Worm (Caenorhabditis elegans) whole organism, early embryonic: ENCODE measurements around the gene ZK688.4.

Experiments used
- B0310.2 ChIP-seq: sonication (generic microtip); optimal IDR thresholded peaks from 2 replicates; lab custom pipeline; 2016; ENCODE audit warnings: mild to moderate bottlenecking, missing genetic modification characterization, missing compliant biosample characterization
- F13C5.2 ChIP-seq: sonication (generic microtip); optimal IDR thresholded peaks from 2 replicates; lab custom pipeline; 2017; ENCODE audit warnings: mild to moderate bottlenecking, missing genetic modification characterization, inconsistent platforms, missing compliant biosample characterization
- aly-1 ChIP-seq: sonication (generic microtip); optimal IDR thresholded peaks from 2 replicates; lab custom pipeline; 2016; ENCODE audit warnings: missing genetic modification characterization, missing compliant biosample characterization
- ama-1 ChIP-seq: fragments of 150-350 bp; optimal IDR thresholded peaks from 2 replicates; lab custom pipeline; 2014
- ceh-13 ChIP-seq: fragments of 200-800 bp; sonication (Bioruptor generic); optimal IDR thresholded peaks from 2 replicates; lab custom pipeline; 2018; ENCODE audit warnings: mild to moderate bottlenecking, missing genetic modification characterization, missing compliant biosample characterization
- ceh-36 ChIP-seq: sonication (generic microtip); optimal IDR thresholded peaks from 2 replicates; lab custom pipeline; 2016; ENCODE audit warnings: missing genetic modification characterization, inconsistent platforms, missing compliant biosample characterization
- ets-7 ChIP-seq: sonication (generic microtip); optimal IDR thresholded peaks from 2 replicates; lab custom pipeline; 2016; ENCODE audit warnings: missing genotype, missing genetic modification characterization, missing compliant biosample characterization
- flt-1 ChIP-seq: fragments of 200-800 bp; sonication (Bioruptor generic); IDR thresholded peaks from 2 replicates; pipeline ENCODE4 v1.3.6; 2022; ENCODE audit warnings: missing genetic modification characterization, missing compliant biosample characterization
- hmbx-1 ChIP-seq: sonication (generic microtip); optimal IDR thresholded peaks from 2 replicates; lab custom pipeline; 2016; ENCODE audit warnings: mild to moderate bottlenecking, missing genetic modification characterization, missing compliant biosample characterization
- hmg-4 ChIP-seq: fragments of 200-800 bp; sonication (Bioruptor generic); optimal IDR thresholded peaks from 2 replicates; lab custom pipeline; 2018; ENCODE audit warnings: mild to moderate bottlenecking, missing genetic modification characterization, missing compliant biosample characterization
- hnd-1 ChIP-seq: sonication (generic microtip); optimal IDR thresholded peaks from 2 replicates; lab custom pipeline; 2016; ENCODE audit warnings: missing genetic modification characterization, missing compliant biosample characterization
- pes-1 ChIP-seq: fragments of 200-800 bp; sonication (Bioruptor generic); IDR thresholded peaks from 2 replicates; pipeline ENCODE4 v1.3.6; 2022; ENCODE audit warnings: missing genetic modification reagents, missing genetic modification characterization, missing compliant biosample characterization
- scrt-1 ChIP-seq: fragments of 200-800 bp; sonication (Bioruptor generic); IDR thresholded peaks from 2 replicates; pipeline ENCODE4 v1.3.6; 2022; ENCODE audit warnings: missing genetic modification characterization, missing compliant biosample characterization
- sea-1 ChIP-seq: fragments of 200-800 bp; sonication (Bioruptor generic); conservative IDR thresholded peaks from 2 replicates; pipeline ENCODE4 v1.3.6; 2022; ENCODE audit warnings: missing genetic modification characterization, missing compliant biosample characterization
- tbx-11 ChIP-seq: fragments of 200-800 bp; sonication (Bioruptor generic); IDR thresholded peaks from 2 replicates; pipeline ENCODE4 v1.3.6; 2022; ENCODE audit warnings: missing genetic modification characterization, missing compliant biosample characterization
- tbx-37 ChIP-seq: fragments of 200-800 bp; sonication (Bioruptor generic); conservative IDR thresholded peaks from 2 replicates; pipeline ENCODE4 v1.3.6; 2022; ENCODE audit warnings: missing genetic modification reagents, missing genetic modification characterization, missing compliant biosample characterization
- tra-4 ChIP-seq: sonication (generic microtip); optimal IDR thresholded peaks from 2 replicates; lab custom pipeline; 2017; ENCODE audit warnings: missing genetic modification characterization, missing compliant biosample characterization

The ZK688.4 gene

ce11 chrIII:7893224-7893623 is 1.6 kb upstream of the ZK688.4 start:
- TF ChIP-seq ets-7 (tag; lab: Kevin White, UChicago) (no peak), tbx-37 (GFP tag; lab: Robert Waterston, UW) (no peak), hmbx-1 (tag; lab: Kevin White, UChicago) (no peak), pes-1 (GFP tag; lab: Robert Waterston, UW) (no peak), ceh-13 (GFP tag; lab: Kevin White, UChicago) (no peak), flt-1 (no peak), ceh-36 (no peak), B0310.2 (tag; lab: Kevin White, UChicago) (no peak), tbx-11 (GFP tag; lab: Robert Waterston, UW) (no peak), F13C5.2 (tag; lab: Kevin White, UChicago) (no peak), sea-1 (no peak), hmg-4 (no peak)

- no peak for TF ChIP-seq hmbx-1 (tag; lab: Kevin White, UChicago)
- TF ChIP-seq ama-1: no peak
- TF ChIP-seq scrt-1 (GFP tag; lab: Robert Waterston, UW): no peak
- TF ChIP-seq ets-7 (tag; lab: Kevin White, UChicago): no peak
- TF ChIP-seq pes-1 (GFP tag; lab: Robert Waterston, UW): no peak
- no peak for TF ChIP-seq aly-1 (tag; lab: Kevin White, UChicago)
- no peak for TF ChIP-seq sea-1
- no peak for TF ChIP-seq ceh-36
- TF ChIP-seq flt-1: no peak
- TF ChIP-seq tra-4 (tag; lab: Kevin White, UChicago): no peak
- TF ChIP-seq ceh-13 (GFP tag; lab: Kevin White, UChicago): no peak
- TF ChIP-seq hnd-1 (tag; lab: Kevin White, UChicago): no peak
- TF ChIP-seq B0310.2 (tag; lab: Kevin White, UChicago): no peak
- no peak for TF ChIP-seq F13C5.2 (tag; lab: Kevin White, UChicago)
- no peak for TF ChIP-seq tbx-37 (GFP tag; lab: Robert Waterston, UW)
- TF ChIP-seq hmg-4: no peak
- TF ChIP-seq tbx-11 (GFP tag; lab: Robert Waterston, UW): no peak
Measured at ce11 chrIII:7896925-7897324, 2.1 kb downstream of the ZK688.4 start, which contains the start of gene ZK688.10. ZK688.10 (minus strand) TSS chrIII:7897025.

- no peak for TF ChIP-seq ets-7 (tag; lab: Kevin White, UChicago)
- TF ChIP-seq hmg-4: no peak
- TF ChIP-seq tra-4 (tag; lab: Kevin White, UChicago): no peak
- TF ChIP-seq ceh-36: no peak
- no peak for TF ChIP-seq ama-1
- no peak for TF ChIP-seq hmbx-1 (tag; lab: Kevin White, UChicago)
- no peak for TF ChIP-seq tbx-37 (GFP tag; lab: Robert Waterston, UW)
- TF ChIP-seq flt-1: no peak
- no peak for TF ChIP-seq B0310.2 (tag; lab: Kevin White, UChicago)
- no peak for TF ChIP-seq scrt-1 (GFP tag; lab: Robert Waterston, UW)
- TF ChIP-seq F13C5.2 (tag; lab: Kevin White, UChicago): no peak
Measured at ce11 chrIII:7897733-7898132, 2.9 kb downstream of the ZK688.4 start.

- no peak for TF ChIP-seq pes-1 (GFP tag; lab: Robert Waterston, UW)
- no peak for TF ChIP-seq sea-1
- TF ChIP-seq tra-4 (tag; lab: Kevin White, UChicago): no peak
- TF ChIP-seq tbx-37 (GFP tag; lab: Robert Waterston, UW): no peak
- no peak for TF ChIP-seq hnd-1 (tag; lab: Kevin White, UChicago)
- TF ChIP-seq B0310.2 (tag; lab: Kevin White, UChicago): no peak
- TF ChIP-seq tbx-11 (GFP tag; lab: Robert Waterston, UW): no peak
- TF ChIP-seq flt-1: no peak
- TF ChIP-seq ceh-36: no peak
- no peak for TF ChIP-seq F13C5.2 (tag; lab: Kevin White, UChicago)
- TF ChIP-seq ets-7 (tag; lab: Kevin White, UChicago): no peak
- no peak for TF ChIP-seq ceh-13 (GFP tag; lab: Kevin White, UChicago)
- no peak for TF ChIP-seq hmg-4
- TF ChIP-seq scrt-1 (GFP tag; lab: Robert Waterston, UW): no peak
- no peak for TF ChIP-seq hmbx-1 (tag; lab: Kevin White, UChicago)
Measured at ce11 chrIII:7900733-7901132, 5.9 kb downstream of the ZK688.4 start, which contains the start of gene best-24. best-24 (plus strand) TSS chrIII:7901033.

- TF ChIP-seq pes-1 (GFP tag; lab: Robert Waterston, UW) (no peak), F13C5.2 (tag; lab: Kevin White, UChicago) (no peak), tbx-11 (GFP tag; lab: Robert Waterston, UW) (no peak), tbx-37 (GFP tag; lab: Robert Waterston, UW) (no peak), flt-1 (no peak), B0310.2 (tag; lab: Kevin White, UChicago) (no peak), scrt-1 (GFP tag; lab: Robert Waterston, UW) (no peak), tra-4 (tag; lab: Kevin White, UChicago) (no peak), ceh-13 (GFP tag; lab: Kevin White, UChicago) (no peak), ceh-36 (no peak), hnd-1 (tag; lab: Kevin White, UChicago) (no peak), ets-7 (tag; lab: Kevin White, UChicago) (no peak), hmbx-1 (tag; lab: Kevin White, UChicago) (no peak)
Measured at ce11 chrIII:7903427-7903826, 8.6 kb downstream of the ZK688.4 start.

- TF ChIP-seq ceh-13 (GFP tag; lab: Kevin White, UChicago): no peak
- TF ChIP-seq sea-1: no peak
- no peak for TF ChIP-seq scrt-1 (GFP tag; lab: Robert Waterston, UW)
- TF ChIP-seq hmbx-1 (tag; lab: Kevin White, UChicago): no peak
- TF ChIP-seq aly-1 (tag; lab: Kevin White, UChicago): no peak
- no peak for TF ChIP-seq tbx-11 (GFP tag; lab: Robert Waterston, UW)
- no peak for TF ChIP-seq ceh-36
- no peak for TF ChIP-seq ama-1
- no peak for TF ChIP-seq pes-1 (GFP tag; lab: Robert Waterston, UW)
- no peak for TF ChIP-seq hnd-1 (tag; lab: Kevin White, UChicago)
- no peak for TF ChIP-seq flt-1
- TF ChIP-seq F13C5.2 (tag; lab: Kevin White, UChicago): no peak
- no peak for TF ChIP-seq B0310.2 (tag; lab: Kevin White, UChicago)
- TF ChIP-seq hmg-4: no peak
- no peak for TF ChIP-seq tbx-37 (GFP tag; lab: Robert Waterston, UW)
- TF ChIP-seq ets-7 (tag; lab: Kevin White, UChicago): no peak
- no peak for TF ChIP-seq tra-4 (tag; lab: Kevin White, UChicago)
Measured at ce11 chrIII:7907515-7907914, 12.7 kb downstream of the ZK688.4 start, which contains the start of gene pcp-5. pcp-5 (minus strand) TSS chrIII:7907615.
